Worm (Caenorhabditis elegans) whole organism, midembryonic: ENCODE measurements around the gene C41G6.12.
"Not testable (repeated sequence)": the region's sequence is repeated elsewhere in the genome, so short reads cannot be mapped to it uniquely, and the experiment has no call there.

Experiments used
- flt-1 ChIP-seq: fragments of 200-800 bp; sonication (Bioruptor generic); IDR thresholded peaks from 2 replicates; pipeline ENCODE4 v1.3.6; 2022; ENCODE audit warnings: missing genetic modification characterization, missing compliant biosample characterization
- klf-2 ChIP-seq: fragments of 200-800 bp; sonication (Bioruptor generic); conservative IDR thresholded peaks from 2 replicates; pipeline ENCODE4 v1.3.6; 2022; ENCODE audit warnings: missing genetic modification reagents, missing genetic modification characterization, missing compliant biosample characterization
- med-1 ChIP-seq: sonication (generic microtip); optimal IDR thresholded peaks from 2 replicates; lab custom pipeline; 2017; ENCODE audit warnings: missing genetic modification characterization, mild to moderate bottlenecking, missing compliant biosample characterization, antibody characterized with exemption, missing genetic modification reagents; ENCODE audit not compliant: insufficient read depth
- ref-1 ChIP-seq: fragments of 200-800 bp; sonication (Bioruptor generic); conservative IDR thresholded peaks from 2 replicates; pipeline ENCODE4 v1.3.6; 2022; ENCODE audit warnings: missing genetic modification reagents, missing genetic modification characterization, missing compliant biosample characterization
- tab-1 ChIP-seq: fragments of 200-800 bp; sonication (Bioruptor generic); IDR thresholded peaks from 2 replicates; pipeline ENCODE4 v1.3.6; 2022; ENCODE audit warnings: missing genetic modification characterization, missing compliant biosample characterization
- ztf-23 ChIP-seq: fragments of 200-800 bp; sonication (Bioruptor generic); IDR thresholded peaks from 2 replicates; pipeline ENCODE4 v1.3.6; 2022; ENCODE audit warnings: missing genetic modification reagents, missing genetic modification characterization, missing compliant biosample characterization

- TF ChIP-seq tab-1; med-1 (GFP tag; lab: Kevin White, UChicago); flt-1 (GFP tag; lab: Robert Waterston, UW); ztf-23 (GFP tag; lab: Robert Waterston, UW); klf-2 (GFP tag; lab: Robert Waterston, UW); ref-1: not testable (repeated sequence)
Measured at ce11 chrV:15215175-15215574, 7.6 kb upstream of the C41G6.12 start, which contains the start of gene sri-26.
